Fruit fly (Drosophila melanogaster) whole organism, embryonic: ENCODE results near the gene hry.

Experiments
- Atf-2 ChIP-seq: fragments of 200-800 bp; sonication (Bioruptor generic); optimal IDR thresholded peaks from 2 replicates; lab custom pipeline; 2016; ENCODE audit warnings: missing biosample characterization, missing genetic modification characterization
- CG10209 ChIP-seq: fragments of 200-800 bp; sonication (Bioruptor generic); optimal IDR thresholded peaks from 3 replicates; lab custom pipeline; 2017; ENCODE audit warnings: missing biosample characterization, mild to moderate bottlenecking, missing genetic modification characterization, missing genetic modification reagents
- CG10267 ChIP-seq: fragments of 200-800 bp; sonication (Bioruptor generic); optimal IDR thresholded peaks from 2 replicates; lab custom pipeline; 2018; ENCODE audit warnings: missing biosample characterization, mild to moderate bottlenecking, missing genetic modification characterization, moderate library complexity
- CG11398 ChIP-seq: fragments of 200-800 bp; sonication (Bioruptor generic); optimal IDR thresholded peaks from 2 replicates; lab custom pipeline; 2016; ENCODE audit warnings: missing biosample characterization, missing genetic modification characterization
- CG12744 ChIP-seq: fragments of 200-800 bp; sonication (Bioruptor generic); optimal IDR thresholded peaks from 2 replicates; lab custom pipeline; 2016; ENCODE audit warnings: missing biosample characterization, missing genetic modification characterization
- CG13296 ChIP-seq: fragments of 200-800 bp; sonication (Bioruptor generic); optimal IDR thresholded peaks from 3 replicates; lab custom pipeline; 2018; ENCODE audit warnings: missing biosample characterization, mild to moderate bottlenecking, missing genetic modification characterization
- CG14860 ChIP-seq: fragments of 200-800 bp; sonication (Bioruptor generic); IDR thresholded peaks from 3 replicates; pipeline ENCODE4 v1.3.6; 2022; ENCODE audit warnings: missing biosample characterization, missing genetic modification characterization; ENCODE audit not compliant: partially characterized antibody
- CG16813 ChIP-seq: fragments of 200-800 bp; sonication (Bioruptor generic); IDR thresholded peaks from 3 replicates; pipeline ENCODE4 v1.3.6; 2022; ENCODE audit warnings: missing biosample characterization, missing genetic modification characterization; ENCODE audit not compliant: partially characterized antibody
- CG17829 ChIP-seq: fragments of 200-800 bp; optimal IDR thresholded peaks from 2 replicates; lab custom pipeline; 2019; ENCODE audit warnings: missing biosample characterization, mild to moderate bottlenecking, missing genetic modification characterization, moderate library complexity
- CG18011 ChIP-seq: fragments of 200-800 bp; sonication (Bioruptor generic); optimal IDR thresholded peaks from 2 replicates; lab custom pipeline; 2017; ENCODE audit warnings: missing biosample characterization, missing genetic modification characterization, mild to moderate bottlenecking, moderate library complexity, missing genotype
- CG2120 ChIP-seq: fragments of 200-800 bp; sonication (Bioruptor generic); optimal IDR thresholded peaks from 3 replicates; lab custom pipeline; 2016; ENCODE audit warnings: missing biosample characterization, missing genetic modification characterization
- CG2678 ChIP-seq: fragments of 200-800 bp; sonication (Bioruptor generic); optimal IDR thresholded peaks from 3 replicates; lab custom pipeline; 2019; ENCODE audit warnings: missing biosample characterization, mild to moderate bottlenecking, missing genetic modification characterization, moderate library complexity
- CG33213 ChIP-seq: fragments of 200-800 bp; sonication (Bioruptor generic); optimal IDR thresholded peaks from 3 replicates; lab custom pipeline; 2016; ENCODE audit warnings: missing biosample characterization, missing genetic modification characterization
- CG4617 ChIP-seq: fragments of 200-800 bp; sonication (Bioruptor generic); optimal IDR thresholded peaks from 3 replicates; lab custom pipeline; 2016; ENCODE audit warnings: missing biosample characterization, missing genetic modification characterization, borderline replicate concordance
- CG5180 ChIP-seq: fragments of 200-800 bp; sonication (Bioruptor generic); optimal IDR thresholded peaks from 3 replicates; lab custom pipeline; 2017; ENCODE audit warnings: missing biosample characterization, missing genetic modification characterization, mild to moderate bottlenecking, moderate library complexity, missing genetic modification reagents
- CG7786 ChIP-seq: fragments of 200-800 bp; sonication (Bioruptor generic); optimal IDR thresholded peaks from 2 replicates; lab custom pipeline; 2016; ENCODE audit warnings: missing biosample characterization, missing genetic modification characterization
- CG8388 ChIP-seq: fragments of 200-800 bp; sonication (Bioruptor generic); optimal IDR thresholded peaks from 2 replicates; lab custom pipeline; 2019; ENCODE audit warnings: missing biosample characterization, mild to moderate bottlenecking, missing genetic modification characterization, moderate library complexity
- CG8944 ChIP-seq: fragments of 200-800 bp; sonication (Bioruptor generic); optimal IDR thresholded peaks from 3 replicates; lab custom pipeline; 2016; ENCODE audit warnings: missing biosample characterization, missing genetic modification characterization
- CrebB ChIP-seq: fragments of 200-800 bp; sonication (Bioruptor generic); optimal IDR thresholded peaks from 3 replicates; lab custom pipeline; 2018; ENCODE audit warnings: missing biosample characterization, mild to moderate bottlenecking, missing genetic modification characterization
- Dfd ChIP-seq, 2 experiments: fragments of >200 bp; optimal IDR thresholded peaks; 2 replicates each; lab custom pipeline; 2017; ENCODE audit warnings: missing biosample characterization in 2 of 2, missing genetic modification characterization in 2 of 2
- Drgx ChIP-seq: fragments of 200-800 bp; sonication (Bioruptor generic); IDR thresholded peaks from 2 replicates; pipeline ENCODE4 v1.3.6; 2022; ENCODE audit warnings: missing biosample characterization, missing genetic modification characterization
- E2f2 ChIP-seq: fragments of 200-800 bp; sonication (Bioruptor generic); IDR thresholded peaks from 2 replicates; pipeline ENCODE4 v1.3.6; 2022; ENCODE audit warnings: missing biosample characterization, missing genetic modification characterization
- HLH3B ChIP-seq: fragments of 200-800 bp; sonication (Bioruptor generic); IDR thresholded peaks from 2 replicates; pipeline ENCODE4 v1.3.6; 2022; ENCODE audit warnings: missing biosample characterization, missing genetic modification characterization
- Hey ChIP-seq: fragments of 200-800 bp; sonication (Bioruptor generic); optimal IDR thresholded peaks from 3 replicates; lab custom pipeline; 2018; ENCODE audit warnings: missing biosample characterization, mild to moderate bottlenecking, missing genetic modification characterization
- Mrtf ChIP-seq: fragments of 200-800 bp; sonication (Bioruptor generic); IDR thresholded peaks from 3 replicates; pipeline ENCODE4 v1.3.6; 2022; ENCODE audit warnings: missing biosample characterization, missing genetic modification characterization
- NFAT ChIP-seq: fragments of 200-800 bp; sonication (Bioruptor generic); IDR thresholded peaks from 2 replicates; pipeline ENCODE4 v1.3.6; 2022; ENCODE audit warnings: missing biosample characterization, missing genetic modification characterization
- Nf-YC ChIP-seq: fragments of 200-800 bp; optimal IDR thresholded peaks from 3 replicates; lab custom pipeline; 2019; ENCODE audit warnings: missing biosample characterization, mild to moderate bottlenecking, missing genetic modification characterization, moderate library complexity
- Oaz ChIP-seq: fragments of 200-800 bp; sonication (Bioruptor generic); IDR thresholded peaks from 2 replicates; pipeline ENCODE4 v1.3.6; 2022; ENCODE audit warnings: missing biosample characterization, missing genetic modification characterization
- Rfx ChIP-seq: fragments of 200-800 bp; sonication (Bioruptor generic); IDR thresholded peaks from 2 replicates; pipeline ENCODE4 v1.3.6; 2022; ENCODE audit warnings: missing biosample characterization, missing genetic modification characterization
- Sry-δ ChIP-seq: fragments of 200-800 bp; sonication (Bioruptor generic); optimal IDR thresholded peaks from 2 replicates; lab custom pipeline; 2016; ENCODE audit warnings: missing biosample characterization, missing genetic modification characterization
- Trl ChIP-seq, 3 experiments: fragments of >200 bp in 2 of 3; fragments of 200-800 bp in 1 of 3; sonication (Bioruptor generic) in 1 of 3; optimal IDR thresholded peaks; 2 replicates in 1 of 3; 3 replicates in 2 of 3; lab custom pipeline; 2016 to 2017; ENCODE audit warnings: missing biosample characterization in 1 of 3, missing genetic modification characterization in 1 of 3
- danr ChIP-seq: fragments of 200-800 bp; sonication (Bioruptor generic); IDR thresholded peaks from 2 replicates; pipeline ENCODE4 v1.3.6; 2022; ENCODE audit warnings: missing biosample characterization, missing genetic modification characterization
- dpn ChIP-seq, 2 experiments: fragments of 200-800 bp; sonication (Bioruptor generic); optimal IDR thresholded peaks; 3 replicates each; lab custom pipeline; 2016; ENCODE audit warnings: missing biosample characterization in 2 of 2, missing genetic modification characterization in 2 of 2
- fd102C ChIP-seq: fragments of 200-800 bp; sonication (Bioruptor generic); optimal IDR thresholded peaks from 2 replicates; lab custom pipeline; 2018; ENCODE audit warnings: missing biosample characterization, mild to moderate bottlenecking, missing genetic modification characterization, moderate library complexity
- gce ChIP-seq: fragments of 200-800 bp; sonication (Bioruptor generic); IDR thresholded peaks from 3 replicates; pipeline ENCODE4 v1.3.6; 2022; ENCODE audit warnings: missing biosample characterization, missing genetic modification characterization
- gcm ChIP-seq: fragments of 200-800 bp; sonication (Bioruptor generic); optimal IDR thresholded peaks from 2 replicates; lab custom pipeline; 2019; ENCODE audit warnings: missing biosample characterization, mild to moderate bottlenecking, missing genetic modification characterization, moderate library complexity
- grn ChIP-seq: fragments of 200-800 bp; sonication (Bioruptor generic); optimal IDR thresholded peaks from 3 replicates; lab custom pipeline; 2017; ENCODE audit warnings: missing biosample characterization, missing genetic modification characterization
- gro ChIP-seq: fragments of 200-800 bp; sonication (Bioruptor generic); optimal IDR thresholded peaks from 2 replicates; lab custom pipeline; 2016; ENCODE audit warnings: missing biosample characterization, missing genetic modification characterization
- gsb ChIP-seq: fragments of 200-800 bp; sonication (Bioruptor generic); IDR thresholded peaks from 2 replicates; pipeline ENCODE4 v1.3.6; 2022; ENCODE audit warnings: missing biosample characterization, missing genetic modification characterization
- knrl ChIP-seq: fragments of 200-800 bp; sonication (Bioruptor generic); IDR thresholded peaks from 3 replicates; pipeline ENCODE4 v1.3.6; 2022; ENCODE audit warnings: missing biosample characterization, missing genetic modification characterization; ENCODE audit not compliant: partially characterized antibody
- lilli ChIP-seq: fragments of 200-800 bp; sonication (Bioruptor generic); optimal IDR thresholded peaks from 3 replicates; lab custom pipeline; 2016; ENCODE audit warnings: missing biosample characterization, missing genetic modification characterization
- maf-S ChIP-seq: fragments of 200-800 bp; sonication (Bioruptor generic); optimal IDR thresholded peaks from 2 replicates; lab custom pipeline; 2016; ENCODE audit warnings: missing biosample characterization, missing genetic modification characterization
- mam ChIP-seq: fragments of 200-800 bp; sonication (Bioruptor generic); optimal IDR thresholded peaks from 3 replicates; lab custom pipeline; 2016; ENCODE audit warnings: missing biosample characterization, missing genetic modification characterization
- pnt ChIP-seq: fragments of 200-800 bp; sonication (Bioruptor generic); optimal IDR thresholded peaks from 3 replicates; lab custom pipeline; 2016; ENCODE audit warnings: missing biosample characterization, missing genetic modification characterization
- pum ChIP-seq: fragments of 200-800 bp; sonication (Bioruptor generic); optimal IDR thresholded peaks from 2 replicates; lab custom pipeline; 2016; ENCODE audit warnings: missing biosample characterization, missing genetic modification characterization
- rib ChIP-seq: fragments of 200-800 bp; sonication (Bioruptor generic); IDR thresholded peaks from 2 replicates; pipeline ENCODE4 v1.3.6; 2022; ENCODE audit warnings: missing biosample characterization, missing genetic modification characterization
- sens ChIP-seq: fragments of 200-800 bp; sonication (Bioruptor generic); peaks from one replicate; lab custom pipeline; 2016; ENCODE audit warnings: missing biosample characterization, missing genetic modification characterization
- vnd ChIP-seq: fragments of 200-800 bp; sonication (Bioruptor generic); IDR thresholded peaks from 3 replicates; pipeline ENCODE4 v1.3.6; 2022; ENCODE audit warnings: missing biosample characterization, missing genetic modification characterization; ENCODE audit not compliant: partially characterized antibody
- vvl ChIP-seq: fragments of 200-800 bp; sonication (Bioruptor generic); IDR thresholded peaks from 2 replicates; pipeline ENCODE4 v1.3.6; 2022; ENCODE audit warnings: missing biosample characterization, missing genetic modification characterization
- zfh1 ChIP-seq: fragments of 200-800 bp; sonication (Bioruptor generic); IDR thresholded peaks from 3 replicates; pipeline ENCODE4 v1.3.6; 2022; ENCODE audit warnings: missing biosample characterization, missing genetic modification characterization

The hry gene

DNA sequence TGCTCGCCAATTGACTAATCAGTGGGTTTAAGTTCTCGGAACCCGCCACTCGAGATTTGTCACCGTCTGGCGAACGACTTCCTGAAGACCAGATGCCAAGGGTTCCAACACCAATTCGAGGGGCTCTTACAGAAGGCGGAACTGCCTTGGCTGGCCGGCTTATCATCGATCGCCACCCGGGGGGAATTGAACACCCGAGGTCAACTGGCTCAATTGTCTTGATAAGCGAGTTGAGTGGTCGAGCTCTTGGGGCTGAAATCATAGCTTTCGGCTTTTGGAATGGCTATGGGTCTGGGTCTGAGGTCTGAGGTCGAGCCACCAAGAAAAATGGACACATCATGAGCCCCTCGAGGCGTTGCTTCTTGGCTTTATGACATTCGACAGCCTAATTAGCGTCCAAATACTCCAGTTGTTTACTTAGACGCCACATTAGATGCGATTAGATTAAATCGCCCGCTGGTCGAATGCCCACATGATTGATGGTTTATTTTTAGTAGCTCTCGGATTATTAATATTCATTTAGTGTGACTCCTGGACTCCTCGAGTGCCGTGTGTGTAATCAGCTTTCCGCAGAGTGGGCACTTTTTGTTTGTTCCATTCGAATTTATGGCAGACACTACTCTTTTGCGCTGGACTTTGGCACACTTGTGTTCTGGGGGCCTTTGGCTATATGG lies 23.1 kb downstream of the hry start (continued):
- TF ChIP-seq Dfd (GFP tag; optimal IDR thresholded peaks at IDR 0.05; lab: Kevin White, UChicago) (no peak), Mrtf (GFP tag; lab: Robert Waterston, UW) (no peak), mam (GFP tag; lab: Kevin White, UChicago) (no peak), gcm (no peak), CG10267 (tag; lab: Kevin White, UChicago) (no peak), CG11398 (no peak), Hey (tag; lab: Kevin White, UChicago) (peak; percentile 72), CG18011 (GFP tag; lab: Kevin White, UChicago) (no peak), Nf-YC (tag; lab: Kevin White, UChicago) (peak; percentile 27), pnt (GFP tag; lab: Kevin White, UChicago) (no peak), CG2120 (no peak), gro (GFP tag; lab: Kevin White, UChicago) (peak; percentile 60), grn (GFP tag; lab: Kevin White, UChicago) (peak; percentile 95), CG13296 (GFP tag; lab: Kevin White, UChicago) (peak; percentile 22), danr (GFP tag; lab: Robert Waterston, UW) (no peak)

DNA sequence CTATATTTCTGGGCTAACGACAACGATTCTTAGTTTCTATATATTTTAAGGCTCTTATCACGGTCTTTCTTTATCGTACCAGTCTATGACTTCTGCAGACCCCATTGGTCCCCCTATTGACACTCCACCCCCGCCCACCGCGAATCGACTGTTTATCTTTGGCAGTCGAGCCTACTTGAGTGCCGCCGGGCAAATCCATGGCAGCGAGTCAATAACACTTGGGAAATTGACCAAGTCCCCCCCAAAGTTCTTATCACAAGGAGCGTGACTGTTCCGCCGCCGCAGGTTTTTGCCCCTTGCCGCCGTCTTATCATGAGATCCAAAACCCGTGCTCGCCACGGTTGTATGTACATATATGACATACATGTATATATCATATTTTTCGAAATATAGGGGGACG lies 24.1 kb downstream of the hry start:
- TF ChIP-seq NFAT (GFP tag; lab: Robert Waterston, UW) = peak; percentile 22; the same call in 1 of the 2 replicates
- TF ChIP-seq CG14860 = no peak
- peak; percentile 48 for TF ChIP-seq sens
- TF ChIP-seq CG2678 (tag; lab: Kevin White, UChicago) = no peak
- TF ChIP-seq CG10209 (GFP tag; lab: Kevin White, UChicago) = no peak
- no peak for TF ChIP-seq CG8388 (GFP tag; lab: Kevin White, UChicago)
- no peak for TF ChIP-seq Drgx (GFP tag; lab: Robert Waterston, UW)
- peak; percentile 22; the same call in 1 of the 2 replicates for TF ChIP-seq vvl (GFP tag; lab: Robert Waterston, UW)
- TF ChIP-seq CG16813 (GFP tag; lab: Robert Waterston, UW) = no peak
- no peak for TF ChIP-seq Trl (optimal IDR thresholded peaks at IDR 0.05; lab: Kevin White, UChicago)
- TF ChIP-seq Trl (GFP tag; optimal IDR thresholded peaks at IDR 0.05; lab: Kevin White, UChicago) = no peak
- no peak for TF ChIP-seq pum (GFP tag; lab: Kevin White, UChicago)
- TF ChIP-seq dpn (GFP tag; optimal IDR thresholded peaks at IDR 0.05; lab: Kevin White, UChicago) = no peak
- no peak for TF ChIP-seq E2f2
- no peak for TF ChIP-seq CG7786 (GFP tag; lab: Kevin White, UChicago)
- peak; percentile 66; the same call in 2 of the 3 replicates for TF ChIP-seq gce
- no peak for TF ChIP-seq fd102C (GFP tag; lab: Kevin White, UChicago)
- TF ChIP-seq Atf-2 (GFP tag; lab: Kevin White, UChicago) = no peak
- peak; percentile 50 for TF ChIP-seq vnd (GFP tag; lab: Robert Waterston, UW)
- no peak for TF ChIP-seq zfh1 (GFP tag; lab: Robert Waterston, UW)
- no peak; the same call in 1 of the 2 replicates for TF ChIP-seq HLH3B
- no peak for TF ChIP-seq gsb (GFP tag; lab: Robert Waterston, UW)
- no peak for TF ChIP-seq knrl (GFP tag; lab: Robert Waterston, UW)
- TF ChIP-seq Sry-δ (GFP tag; lab: Kevin White, UChicago) = no peak
- no peak for TF ChIP-seq maf-S (GFP tag; lab: Kevin White, UChicago)
- TF ChIP-seq lilli (GFP tag; lab: Kevin White, UChicago) = no peak
- 0 out of 2 replicates have a peak, but pooled peaks have one; percentile 12 for TF ChIP-seq rib
- TF ChIP-seq CG17829 (tag; lab: Kevin White, UChicago) = no peak
- no peak for TF ChIP-seq Oaz
- TF ChIP-seq Rfx = peak; percentile 12; the same call in 1 of the 2 replicates
- no peak for TF ChIP-seq CG33213 (GFP tag; lab: Kevin White, UChicago)
- no peak for TF ChIP-seq CG12744 (GFP tag; lab: Kevin White, UChicago)
- no peak for TF ChIP-seq CG8944 (GFP tag; lab: Kevin White, UChicago)
- no peak for TF ChIP-seq CrebB (tag; lab: Kevin White, UChicago)
- no peak for TF ChIP-seq CG4617 (GFP tag; lab: Kevin White, UChicago)
- no peak for TF ChIP-seq CG5180 (GFP tag; lab: Kevin White, UChicago)
